Worm (Caenorhabditis elegans) whole organism, L2 larva: ENCODE results near the gene Y66A7A.7.

Source experiments
- Y55F3AM.14 ChIP-seq: fragments of 200-800 bp; sonication (Bioruptor generic); optimal IDR thresholded peaks from 2 replicates; lab custom pipeline; 2018; ENCODE audit warnings: mild to moderate bottlenecking, missing genetic modification characterization, missing compliant biosample characterization
- aly-2 ChIP-seq: fragments of 150-350 bp; optimal IDR thresholded peaks from 2 replicates; lab custom pipeline; 2014; ENCODE audit warnings: missing biosample characterization, missing genetic modification characterization
- elt-3 ChIP-seq: sonication (generic microtip); optimal IDR thresholded peaks from 2 replicates; lab custom pipeline; 2017; ENCODE audit warnings: missing biosample characterization, missing genetic modification characterization
- mab-5 ChIP-seq: fragments of 150-350 bp; optimal IDR thresholded peaks from 2 replicates; lab custom pipeline; 2014; ENCODE audit warnings: missing biosample characterization, missing genetic modification characterization
- nhr-11 ChIP-seq: fragments of 150-350 bp; optimal IDR thresholded peaks from 2 replicates; lab custom pipeline; 2014; ENCODE audit warnings: missing biosample characterization, missing genetic modification characterization
- nhr-12 ChIP-seq: fragments of 150-350 bp; optimal IDR thresholded peaks from 2 replicates; lab custom pipeline; 2014; ENCODE audit warnings: missing biosample characterization, missing genetic modification characterization
- sem-4 ChIP-seq: fragments of 150-350 bp; optimal IDR thresholded peaks from 2 replicates; lab custom pipeline; 2014; ENCODE audit warnings: missing biosample characterization, missing genetic modification reagents, missing genetic modification characterization
- unc-39 ChIP-seq: fragments of 150-350 bp; optimal IDR thresholded peaks from 2 replicates; lab custom pipeline; 2014; ENCODE audit warnings: missing biosample characterization, missing genetic modification characterization

DNA sequence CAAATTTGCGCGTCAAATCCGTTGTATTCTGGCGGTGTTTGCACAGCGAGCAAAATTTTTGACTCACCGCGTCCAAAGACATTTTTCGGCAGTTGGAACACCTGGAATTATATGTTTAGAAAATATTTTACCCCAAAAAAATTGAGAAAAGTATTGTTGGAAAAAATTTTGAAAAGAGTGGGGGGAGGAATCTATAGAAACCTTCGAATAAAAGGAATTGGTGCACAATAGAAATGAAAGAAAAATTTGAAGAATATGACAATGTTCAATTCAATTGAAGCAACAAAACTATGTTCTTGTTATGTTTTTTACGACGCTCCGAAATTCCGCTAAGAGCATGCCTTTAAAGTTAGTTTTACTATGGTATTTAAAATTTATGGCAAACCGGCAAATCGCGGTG is at the start of gene Y66A7A.7:
- TF ChIP-seq elt-3 (tag; lab: Kevin White, UChicago), result no peak
- TF ChIP-seq mab-5 (tag; lab: Kevin White, UChicago), result no peak
- TF ChIP-seq Y55F3AM.14 (GFP tag; lab: Kevin White, UChicago), result no peak
- TF ChIP-seq nhr-11 (tag; lab: Kevin White, UChicago), result no peak
- no peak for TF ChIP-seq aly-2 (tag; lab: Kevin White, UChicago)
- TF ChIP-seq unc-39, result no peak
- no peak for TF ChIP-seq sem-4 (tag; lab: Kevin White, UChicago)
- no peak for TF ChIP-seq nhr-12 (tag; lab: Kevin White, UChicago)
